Fruit fly (Drosophila melanogaster): ENCODE data around the gene CG31626.

The CG31626 gene

dm6 chr2L:21263470-21264146 is 27.1 kb upstream of the CG31626 start (continued):
- TF ChIP-seq exex (tag; optimal IDR thresholded peaks at IDR 0.05) (no peak), gfzf (GFP tag; optimal IDR thresholded peaks at IDR 0.05) (no peak), CG17385 (GFP tag; optimal IDR thresholded peaks at IDR 0.05) (peak; percentile 21), Dp (GFP tag; optimal IDR thresholded peaks at IDR 0.05) (no peak), bab2 (GFP tag; optimal IDR thresholded peaks at IDR 0.05) (peak; percentile 2), CG33213 (GFP tag; optimal IDR thresholded peaks at IDR 0.05) (no peak), odd (GFP tag; optimal IDR thresholded peaks at IDR 0.05) (peak; percentile 24), stwl (tag; optimal IDR thresholded peaks at IDR 0.05) (peak; percentile 38), dm (GFP tag; optimal IDR thresholded peaks at IDR 0.05) (no peak), CG15514 (GFP tag; optimal IDR thresholded peaks at IDR 0.05) (peak; percentile 23), NfI (GFP tag; optimal IDR thresholded peaks at IDR 0.05) (no peak), Scr (GFP tag; IDR thresholded peaks at IDR 0.05; ENCODE audit: partially characterized antibody) (0 out of 2 replicates have a peak, but pooled peaks have one; percentile 7), CG2129 (GFP tag; IDR thresholded peaks at IDR 0.05; ENCODE audit: partially characterized antibody) (no peak), H2.0 (GFP tag; IDR thresholded peaks at IDR 0.05) (no peak), gcm (GFP tag; optimal IDR thresholded peaks at IDR 0.05) (peak; percentile 3), sima (GFP tag; optimal IDR thresholded peaks at IDR 0.05) (peak; percentile 18), nau (GFP tag; optimal IDR thresholded peaks at IDR 0.05) (no peak), lab (GFP tag; optimal IDR thresholded peaks at IDR 0.05) (peak; percentile 25), crp (GFP tag; optimal IDR thresholded peaks at IDR 0.05) (peak in 1 of 2 experiments; percentile 68), PHDP (tag; optimal IDR thresholded peaks at IDR 0.05) (peak; percentile 25), phol (tag; optimal IDR thresholded peaks at IDR 0.05) (peak; percentile 29), CG2199 (GFP tag; IDR thresholded peaks at IDR 0.05) (peak; percentile 74), cg (GFP tag; optimal IDR thresholded peaks at IDR 0.05) (peak; percentile 54), CG10267 (tag; optimal IDR thresholded peaks at IDR 0.05) (peak; percentile 42), grau (tag; optimal IDR thresholded peaks at IDR 0.05) (peak; percentile 93), ind (GFP tag; optimal IDR thresholded peaks at IDR 0.05) (peak; percentile 29), Hr78 (GFP tag; optimal IDR thresholded peaks at IDR 0.05) (no peak), CG17829 (tag; optimal IDR thresholded peaks at IDR 0.05) (peak; percentile 42), CG9727 (GFP tag; optimal IDR thresholded peaks at IDR 0.05) (peak; percentile 22), rib (GFP tag; IDR thresholded peaks at IDR 0.05) (no peak), Hr3 (GFP tag; optimal IDR thresholded peaks at IDR 0.05) (peak; percentile 6), CG4328 (GFP tag; optimal IDR thresholded peaks at IDR 0.05) (peak; percentile 13), E2f2 (GFP tag; IDR thresholded peaks at IDR 0.05) (peak; percentile 14; the same call in 1 of the 2 replicates), lola (GFP tag; optimal IDR thresholded peaks at IDR 0.05) (peak in 1 of 3 experiments; percentile 1), row (GFP tag; IDR thresholded peaks at IDR 0.05) (peak; percentile 70; the same call in 2 of the 3 replicates), gem (tag; optimal IDR thresholded peaks at IDR 0.05) (peak; percentile 62), az2 (GFP tag; optimal IDR thresholded peaks at IDR 0.05) (peak; percentile 36), CG8388 (GFP tag; optimal IDR thresholded peaks at IDR 0.05) (peak; percentile 31), Xbp1 (GFP tag; optimal IDR thresholded peaks at IDR 0.05) (peak; percentile 50), Trl (optimal IDR thresholded peaks at IDR 0.05) (no peak), Trl (GFP tag; optimal IDR thresholded peaks at IDR 0.05) (peak; percentile 19), Hand (GFP tag; optimal IDR thresholded peaks at IDR 0.05) (no peak), D (optimal IDR thresholded peaks at IDR 0.05) (no peak), D (GFP tag; optimal IDR thresholded peaks at IDR 0.05) (peak; percentile 22), dpn (GFP tag; optimal IDR thresholded peaks at IDR 0.05) (peak in 1 of 2 experiments; percentile 25), seq (GFP tag; IDR thresholded peaks at IDR 0.05) (0 out of 2 replicates have a peak, but pooled peaks have one; percentile 22), oc (tag; optimal IDR thresholded peaks at IDR 0.05) (no peak), CG7839 (tag; optimal IDR thresholded peaks at IDR 0.05) (peak; percentile 25)

All from whole organism, embryonic.